Worm (Caenorhabditis elegans) whole organism, L1 larva: Measurements from ENCODE around the gene npr-21.
A peak's percentile ranks its signal among the peaks of the same experiment; 100 is the strongest.

Experiments
- C04F5.9 ChIP-seq: sonication (generic microtip); optimal IDR thresholded peaks from 2 replicates; lab custom pipeline; 2016; ENCODE audit warnings: missing genetic modification characterization, missing compliant biosample characterization
- C16A3.4 ChIP-seq: fragments of 150-350 bp; optimal IDR thresholded peaks from 2 replicates; lab custom pipeline; 2014; ENCODE audit warnings: missing biosample characterization, missing genetic modification characterization
- Y116A8C.19 ChIP-seq: sonication (generic microtip); optimal IDR thresholded peaks from 2 replicates; lab custom pipeline; 2016; ENCODE audit warnings: missing compliant biosample characterization, missing genetic modification characterization, borderline replicate concordance
- aha-1 ChIP-seq: fragments of 150-350 bp; optimal IDR thresholded peaks from 2 replicates; lab custom pipeline; 2014; ENCODE audit warnings: missing biosample characterization, missing genetic modification characterization
- alr-1 ChIP-seq: fragments of 200-800 bp; sonication (Bioruptor generic); optimal IDR thresholded peaks from 2 replicates; lab custom pipeline; 2018; ENCODE audit warnings: borderline replicate concordance, mild to moderate bottlenecking, missing genetic modification characterization, missing compliant biosample characterization
- aly-2 ChIP-seq: fragments of 150-350 bp; optimal IDR thresholded peaks from 2 replicates; lab custom pipeline; 2014; ENCODE audit warnings: missing biosample characterization, missing genetic modification characterization
- ama-1 ChIP-seq: fragments of 150-350 bp; optimal IDR thresholded peaks from 2 replicates; lab custom pipeline; 2014
- blmp-1 ChIP-seq: fragments of 150-350 bp; optimal IDR thresholded peaks from 2 replicates; lab custom pipeline; 2014; ENCODE audit warnings: missing biosample characterization, missing genetic modification characterization
- ceh-63 ChIP-seq: fragments of 200-800 bp; sonication (Bioruptor generic); optimal IDR thresholded peaks from 2 replicates; lab custom pipeline; 2018; ENCODE audit warnings: mild to moderate bottlenecking, missing genetic modification characterization, missing compliant biosample characterization
- ceh-8 ChIP-seq: fragments of 200-800 bp; sonication (Bioruptor generic); optimal IDR thresholded peaks from 2 replicates; lab custom pipeline; 2018; ENCODE audit warnings: mild to moderate bottlenecking, missing genetic modification characterization, moderate library complexity, missing compliant biosample characterization
- ces-1 ChIP-seq: fragments of 150-350 bp; optimal IDR thresholded peaks from 2 replicates; lab custom pipeline; 2014; ENCODE audit warnings: missing biosample characterization, missing genetic modification reagents, missing genetic modification characterization
- dpl-1 ChIP-seq, 3 experiments: fragments of 150-350 bp in 2 of 3; sonication (generic microtip) in 1 of 3; optimal IDR thresholded peaks; 2 replicates each; lab custom pipeline; 2014 to 2017; ENCODE audit warnings: missing biosample characterization in 3 of 3, missing genetic modification characterization in 3 of 3, missing genetic modification reagents in 3 of 3
- efl-1 ChIP-seq, 4 experiments: fragments of 150-350 bp; optimal IDR thresholded peaks in 3 of 4; peaks in 1 of 4; 1 replicate in 1 of 4; 2 replicates in 3 of 4; lab custom pipeline; 2014; ENCODE audit warnings: missing biosample characterization in 2 of 4, missing genetic modification characterization in 2 of 4, missing genetic modification reagents in 2 of 4
- efl-3 ChIP-seq: fragments of 200-800 bp; sonication (Bioruptor generic); optimal IDR thresholded peaks from 2 replicates; lab custom pipeline; 2018; ENCODE audit warnings: mild to moderate bottlenecking, missing genetic modification characterization, missing compliant biosample characterization
- egl-13 ChIP-seq: sonication (generic microtip); optimal IDR thresholded peaks from 2 replicates; lab custom pipeline; 2016; ENCODE audit warnings: missing genotype, missing genetic modification reagents, missing genetic modification characterization, missing compliant biosample characterization
- egl-27 ChIP-seq, 2 experiments: fragments of 150-350 bp in 1 of 2; sonication (generic microtip); optimal IDR thresholded peaks; 3 replicates each; lab custom pipeline; 2017 to 2018; ENCODE audit warnings: missing biosample characterization in 2 of 2, missing genetic modification characterization in 2 of 2, missing genetic modification reagents in 2 of 2
- elt-2 ChIP-seq: sonication (generic microtip); optimal IDR thresholded peaks from 2 replicates; lab custom pipeline; 2016; ENCODE audit warnings: missing genetic modification characterization, mild to moderate bottlenecking, inconsistent platforms, missing compliant biosample characterization, missing genetic modification reagents
- elt-3 ChIP-seq, 6 experiments: fragments of 150-350 bp in 1 of 6; sonication (generic microtip); optimal IDR thresholded peaks; 2 replicates each; lab custom pipeline; 2017 to 2018; ENCODE audit warnings: missing biosample characterization in 6 of 6, missing genetic modification characterization in 6 of 6, inconsistent platforms in 1 of 6
- ets-5 ChIP-seq: fragments of 200-800 bp; sonication (Bioruptor generic); IDR thresholded peaks from 2 replicates; pipeline ENCODE4 v1.3.6; 2022; ENCODE audit warnings: missing genetic modification characterization, missing compliant biosample characterization
- fkh-10 ChIP-seq: sonication (generic microtip); optimal IDR thresholded peaks from 2 replicates; lab custom pipeline; 2017; ENCODE audit warnings: missing biosample characterization, missing genetic modification reagents, missing genetic modification characterization
- fkh-4 ChIP-seq: sonication (generic microtip); optimal IDR thresholded peaks from 2 replicates; lab custom pipeline; 2016; ENCODE audit warnings: missing compliant biosample characterization, missing genetic modification characterization, borderline replicate concordance
- fkh-8 ChIP-seq: sonication (generic microtip); optimal IDR thresholded peaks from 2 replicates; lab custom pipeline; 2016; ENCODE audit warnings: mild to moderate bottlenecking, missing genetic modification characterization, missing compliant biosample characterization
- fos-1 ChIP-seq: fragments of 150-350 bp; optimal IDR thresholded peaks from 2 replicates; lab custom pipeline; 2014; ENCODE audit warnings: missing biosample characterization, missing genetic modification characterization
- grh-1 ChIP-seq: fragments of 200-800 bp; sonication (Bioruptor generic); IDR thresholded peaks from 2 replicates; pipeline ENCODE4 v1.3.6; 2022; ENCODE audit warnings: missing genetic modification reagents, missing genetic modification characterization, missing compliant biosample characterization
- hlh-4 ChIP-seq: sonication (generic microtip); optimal IDR thresholded peaks from 2 replicates; lab custom pipeline; 2016; ENCODE audit warnings: mild to moderate bottlenecking, missing genetic modification characterization, missing compliant biosample characterization
- hpl-2 ChIP-seq: fragments of 150-350 bp; optimal IDR thresholded peaks from 2 replicates; lab custom pipeline; 2014; ENCODE audit warnings: missing biosample characterization, missing genetic modification reagents, missing genetic modification characterization
- jun-1 ChIP-seq: fragments of 150-350 bp; optimal IDR thresholded peaks from 2 replicates; lab custom pipeline; 2014; ENCODE audit warnings: missing biosample characterization, missing genetic modification reagents, missing genetic modification characterization
- lin-14 ChIP-seq: fragments of 200-800 bp; sonication (Bioruptor generic); optimal IDR thresholded peaks from 2 replicates; lab custom pipeline; 2018; ENCODE audit warnings: mild to moderate bottlenecking, missing genetic modification characterization, moderate library complexity, missing compliant biosample characterization
- lin-35 ChIP-seq, 2 experiments: fragments of 150-350 bp; optimal IDR thresholded peaks; 2 replicates each; lab custom pipeline; 2014; ENCODE audit warnings: missing biosample characterization in 2 of 2, missing genetic modification characterization in 2 of 2, missing genetic modification reagents in 2 of 2
- lsy-2 ChIP-seq, 2 experiments: fragments of 150-350 bp; optimal IDR thresholded peaks; 2 replicates each; lab custom pipeline; 2014; ENCODE audit warnings: missing biosample characterization in 2 of 2, missing genetic modification characterization in 2 of 2
- mef-2 ChIP-seq: fragments of 150-350 bp; optimal IDR thresholded peaks from 2 replicates; lab custom pipeline; 2014; ENCODE audit warnings: missing biosample characterization, missing genetic modification characterization
- nhr-11 ChIP-seq: fragments of 150-350 bp; optimal IDR thresholded peaks from 2 replicates; lab custom pipeline; 2014; ENCODE audit warnings: missing biosample characterization, missing genetic modification characterization
- nhr-12 ChIP-seq: sonication (generic microtip); optimal IDR thresholded peaks from 2 replicates; lab custom pipeline; 2017; ENCODE audit warnings: missing biosample characterization, missing genetic modification characterization
- nhr-19 ChIP-seq: fragments of 200-800 bp; sonication (Bioruptor generic); conservative IDR thresholded peaks from 2 replicates; pipeline ENCODE4 v1.3.6; 2022; ENCODE audit warnings: missing genetic modification characterization, missing compliant biosample characterization
- nhr-20 ChIP-seq: sonication (generic microtip); optimal IDR thresholded peaks from 2 replicates; lab custom pipeline; 2016; ENCODE audit warnings: mild to moderate bottlenecking, missing genetic modification characterization, missing compliant biosample characterization
- nhr-237 ChIP-seq: fragments of 150-350 bp; optimal IDR thresholded peaks from 2 replicates; lab custom pipeline; 2014; ENCODE audit warnings: missing biosample characterization, missing genetic modification characterization
- nhr-28 ChIP-seq: fragments of 150-350 bp; optimal IDR thresholded peaks from 2 replicates; lab custom pipeline; 2014; ENCODE audit warnings: missing biosample characterization, missing genetic modification characterization
- nhr-47 ChIP-seq: sonication (generic microtip); optimal IDR thresholded peaks from 2 replicates; lab custom pipeline; 2016; ENCODE audit warnings: mild to moderate bottlenecking, missing genetic modification characterization, moderate library complexity, missing compliant biosample characterization
- nhr-76 ChIP-seq: sonication (generic microtip); optimal IDR thresholded peaks from 2 replicates; lab custom pipeline; 2017; ENCODE audit warnings: missing biosample characterization, missing genetic modification characterization
- nhr-77 ChIP-seq: fragments of 150-350 bp; optimal IDR thresholded peaks from 2 replicates; lab custom pipeline; 2014; ENCODE audit warnings: missing biosample characterization, missing genetic modification characterization
- nhr-85 ChIP-seq: sonication (generic microtip); peaks from one replicate; lab custom pipeline; 2016; ENCODE audit warnings: missing genetic modification characterization, inconsistent platforms, missing compliant biosample characterization
- nhr-90 ChIP-seq: sonication (generic microtip); optimal IDR thresholded peaks from 2 replicates; lab custom pipeline; 2016; ENCODE audit warnings: mild to moderate bottlenecking, missing genetic modification characterization, missing compliant biosample characterization; ENCODE audit not compliant: poor library complexity
- pax-3 ChIP-seq: fragments of 200-800 bp; sonication (Bioruptor generic); optimal IDR thresholded peaks from 2 replicates; lab custom pipeline; 2018; ENCODE audit warnings: mild to moderate bottlenecking, missing genetic modification characterization, moderate library complexity, missing compliant biosample characterization
- rnt-1 ChIP-seq: sonication (generic microtip); optimal IDR thresholded peaks from 2 replicates; lab custom pipeline; 2016; ENCODE audit warnings: mild to moderate bottlenecking, missing genetic modification characterization, moderate library complexity, missing compliant biosample characterization
- skn-1 ChIP-seq: fragments of 150-350 bp; optimal IDR thresholded peaks from 2 replicates; lab custom pipeline; 2014; ENCODE audit warnings: missing biosample characterization, missing genetic modification characterization
- snu-23 ChIP-seq: sonication (generic microtip); optimal IDR thresholded peaks from 2 replicates; lab custom pipeline; 2016; ENCODE audit warnings: missing genetic modification characterization, missing compliant biosample characterization
- swsn-7 ChIP-seq: sonication (generic microtip); optimal IDR thresholded peaks from 2 replicates; lab custom pipeline; 2016; ENCODE audit warnings: missing genetic modification characterization, missing compliant biosample characterization
- unc-130 ChIP-seq: fragments of 150-350 bp; optimal IDR thresholded peaks from 2 replicates; lab custom pipeline; 2017; ENCODE audit warnings: missing biosample characterization, missing genetic modification characterization, inconsistent platforms
- unc-62 ChIP-seq: fragments of 150-350 bp; optimal IDR thresholded peaks from 2 replicates; lab custom pipeline; 2014; ENCODE audit warnings: missing biosample characterization, missing genetic modification reagents, missing genetic modification characterization
- xbp-1 ChIP-seq: sonication (generic microtip); optimal IDR thresholded peaks from 2 replicates; lab custom pipeline; 2016; ENCODE audit warnings: missing genetic modification characterization, missing compliant biosample characterization
- zag-1 ChIP-seq: fragments of 150-350 bp; optimal IDR thresholded peaks from 2 replicates; lab custom pipeline; 2014; ENCODE audit warnings: missing biosample characterization, missing genetic modification characterization
- zip-4 ChIP-seq: fragments of 200-800 bp; sonication (Bioruptor generic); optimal IDR thresholded peaks from 2 replicates; lab custom pipeline; 2018; ENCODE audit warnings: mild to moderate bottlenecking, missing genetic modification characterization, moderate library complexity, missing compliant biosample characterization
- ztf-4 ChIP-seq: fragments of 150-350 bp; optimal IDR thresholded peaks from 2 replicates; lab custom pipeline; 2014; ENCODE audit warnings: missing biosample characterization, missing genetic modification characterization

npr-21 gene

DNA sequence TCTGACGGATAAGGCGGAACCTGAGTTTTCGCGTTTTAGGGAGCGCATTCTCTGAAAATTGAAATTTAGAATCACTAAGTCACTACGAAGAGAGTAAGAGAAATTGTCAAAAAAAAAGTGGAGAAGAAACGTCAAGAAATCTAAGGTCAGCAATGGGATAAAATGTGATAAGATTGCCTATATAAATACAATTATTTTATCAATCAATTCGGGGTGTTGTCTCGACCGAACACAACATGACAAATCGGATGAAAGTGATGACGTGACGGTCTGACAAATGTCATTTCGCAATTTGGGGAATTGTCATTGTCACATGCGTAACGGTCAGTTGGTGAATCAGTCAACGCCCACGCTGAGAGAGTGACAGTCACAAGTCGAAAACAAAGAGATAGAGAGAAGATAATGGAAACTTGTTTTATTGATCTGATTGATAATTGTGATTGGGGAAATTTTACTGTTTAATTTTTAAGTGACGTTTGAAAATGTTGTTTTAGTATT is 19.7 kb downstream of the npr-21 start, which contains the start of gene cnp-3:
Gene cnp-3, minus strand, starts transcription at position 51 of the 498 bp plus-strand sequence.
- TF ChIP-seq nhr-20 (tag; lab: Kevin White, UChicago): peak; percentile 58
- no peak for TF ChIP-seq rnt-1 (tag; lab: Kevin White, UChicago)
- TF ChIP-seq nhr-237 (tag; lab: Kevin White, UChicago): no peak
- TF ChIP-seq egl-13: no peak
- peak; percentile 38 for TF ChIP-seq snu-23 (GFP tag; lab: Kevin White, UChicago)
- no peak for TF ChIP-seq ces-1
- no peak for TF ChIP-seq egl-27 (tag; optimal IDR thresholded peaks at IDR 0.05; lab: Kevin White, UChicago)
- peak; percentile 47 for TF ChIP-seq nhr-90 (tag; lab: Kevin White, UChicago)
- no peak for TF ChIP-seq fkh-10 (GFP tag; lab: Kevin White, UChicago)
- no peak for TF ChIP-seq C16A3.4 (tag; lab: Kevin White, UChicago)
- no peak for TF ChIP-seq Y116A8C.19 (tag; lab: Kevin White, UChicago)
- no peak for TF ChIP-seq hpl-2
- TF ChIP-seq nhr-28 (tag; lab: Kevin White, UChicago): no peak
- no peak for TF ChIP-seq efl-1 (optimal IDR thresholded peaks at IDR 0.05; lab: Kevin White, UChicago)
- TF ChIP-seq efl-1 (GFP tag; optimal IDR thresholded peaks at IDR 0.05 in 1 of 2; lab: Kevin White, UChicago): peak in 1 of 2 experiments; percentile 79
- no peak for TF ChIP-seq lsy-2 (tag; optimal IDR thresholded peaks at IDR 0.05; lab: Kevin White, UChicago)
- no peak for TF ChIP-seq pax-3 (tag; lab: Kevin White, UChicago)
- no peak for TF ChIP-seq unc-130 (tag; lab: Kevin White, UChicago)
- no peak for TF ChIP-seq ceh-8 (GFP tag; lab: Kevin White, UChicago)
- TF ChIP-seq elt-2 (tag; lab: Kevin White, UChicago): no peak
- TF ChIP-seq lin-14 (GFP tag; lab: Kevin White, UChicago): peak; percentile 78
- TF ChIP-seq alr-1 (tag; lab: Kevin White, UChicago): no peak
- no peak for TF ChIP-seq swsn-7 (tag; lab: Kevin White, UChicago)
- no peak for TF ChIP-seq ama-1 (lab: Kevin White, UChicago)
- TF ChIP-seq lin-35 (GFP tag; optimal IDR thresholded peaks at IDR 0.05; lab: Kevin White, UChicago): peak in 1 of 2 experiments; percentile 49
- TF ChIP-seq nhr-12 (tag; lab: Kevin White, UChicago): no peak
- no peak for TF ChIP-seq C04F5.9
- TF ChIP-seq ceh-63: no peak
- TF ChIP-seq grh-1 (GFP tag; lab: Robert Waterston, UW): peak; percentile 56; the same call in 1 of the 2 replicates
- TF ChIP-seq blmp-1 (tag; lab: Kevin White, UChicago): peak; percentile 73
- TF ChIP-seq nhr-85: peak; percentile 85
- TF ChIP-seq zip-4 (GFP tag; lab: Kevin White, UChicago): no peak
- no peak for TF ChIP-seq hlh-4 (tag; lab: Kevin White, UChicago)
- TF ChIP-seq unc-62 (GFP tag; lab: Kevin White, UChicago): no peak
- TF ChIP-seq elt-3 (tag; optimal IDR thresholded peaks at IDR 0.05; lab: Kevin White, UChicago): peak in 2 of 6 experiments; percentile 79 to 96
- TF ChIP-seq nhr-76 (tag; lab: Kevin White, UChicago): no peak
- TF ChIP-seq nhr-47: no peak
- no peak for TF ChIP-seq fkh-4 (tag; lab: Kevin White, UChicago)
- TF ChIP-seq skn-1 (tag; lab: Kevin White, UChicago): peak; percentile 82
- no peak for TF ChIP-seq nhr-11 (tag; lab: Kevin White, UChicago)
- TF ChIP-seq aly-2: no peak
- TF ChIP-seq mef-2 (tag; lab: Kevin White, UChicago): no peak
- TF ChIP-seq nhr-19 (GFP tag; lab: Robert Waterston, UW): no peak
- TF ChIP-seq aha-1 (tag; lab: Kevin White, UChicago): no peak
- TF ChIP-seq efl-3 (GFP tag; lab: Kevin White, UChicago): no peak
- TF ChIP-seq fkh-8 (tag; lab: Kevin White, UChicago): no peak
- TF ChIP-seq dpl-1 (GFP tag; optimal IDR thresholded peaks at IDR 0.05; lab: Kevin White, UChicago): no peak
- no peak for TF ChIP-seq jun-1 (tag; lab: Kevin White, UChicago)
- TF ChIP-seq fos-1: no peak
- no peak for TF ChIP-seq xbp-1 (tag; lab: Kevin White, UChicago)
- no peak for TF ChIP-seq nhr-77
- no peak for TF ChIP-seq ztf-4
- no peak for TF ChIP-seq ets-5 (GFP tag; lab: Robert Waterston, UW)
- TF ChIP-seq zag-1: no peak
